Fruit fly (Drosophila melanogaster) whole organism, prepupa: Measurements from ENCODE around the gene CG6225.

Experiments
- CG1621 ChIP-seq: fragments of 200-800 bp; sonication (Bioruptor generic); optimal IDR thresholded peaks from 3 replicates; lab custom pipeline; 2018; ENCODE audit warnings: missing biosample characterization, mild to moderate bottlenecking, missing genetic modification characterization
- CG6854 ChIP-seq: fragments of 200-800 bp; sonication (Bioruptor generic); optimal IDR thresholded peaks from 2 replicates; lab custom pipeline; 2017; ENCODE audit warnings: missing biosample characterization, mild to moderate bottlenecking, missing genetic modification characterization
- Lpt ChIP-seq: fragments of 200-800 bp; sonication (Bioruptor generic); optimal IDR thresholded peaks from 3 replicates; lab custom pipeline; 2016; ENCODE audit warnings: missing biosample characterization, missing genetic modification characterization
- ss ChIP-seq, 2 experiments: fragments of 200-800 bp; sonication (Bioruptor generic); optimal IDR thresholded peaks; 2 replicates in 1 of 2; 3 replicates in 1 of 2; lab custom pipeline; 2017 to 2018; ENCODE audit warnings: mild to moderate bottlenecking in 2 of 2, missing biosample characterization in 2 of 2, missing genetic modification characterization in 2 of 2, moderate library complexity in 1 of 2

- TF ChIP-seq CG1621 (no peak), ss (GFP tag; optimal IDR thresholded peaks at IDR 0.05; lab: Kevin White, UChicago) (no peak), Lpt (GFP tag; lab: Kevin White, UChicago) (no peak), CG6854 (no peak)
Observed at dm6 chr3R:12611973-12612372, 42.4 kb upstream of the CG6225 start.
